Worm (Caenorhabditis elegans) whole organism, early embryonic: ENCODE measurements around the gene C32A9.1.

ENCODE experiments used
- B0310.2 ChIP-seq: sonication (generic microtip); optimal IDR thresholded peaks from 2 replicates; lab custom pipeline; 2016; ENCODE audit warnings: mild to moderate bottlenecking, missing genetic modification characterization, missing compliant biosample characterization
- ama-1 ChIP-seq: fragments of 150-350 bp; optimal IDR thresholded peaks from 2 replicates; lab custom pipeline; 2014
- ceh-13 ChIP-seq: fragments of 200-800 bp; sonication (Bioruptor generic); optimal IDR thresholded peaks from 2 replicates; lab custom pipeline; 2018; ENCODE audit warnings: mild to moderate bottlenecking, missing genetic modification characterization, missing compliant biosample characterization
- ets-7 ChIP-seq: sonication (generic microtip); optimal IDR thresholded peaks from 2 replicates; lab custom pipeline; 2016; ENCODE audit warnings: missing genotype, missing genetic modification characterization, missing compliant biosample characterization
- flt-1 ChIP-seq: fragments of 200-800 bp; sonication (Bioruptor generic); IDR thresholded peaks from 2 replicates; pipeline ENCODE4 v1.3.6; 2022; ENCODE audit warnings: missing genetic modification characterization, missing compliant biosample characterization
- hmg-4 ChIP-seq: fragments of 200-800 bp; sonication (Bioruptor generic); optimal IDR thresholded peaks from 2 replicates; lab custom pipeline; 2018; ENCODE audit warnings: mild to moderate bottlenecking, missing genetic modification characterization, missing compliant biosample characterization
- pes-1 ChIP-seq: fragments of 200-800 bp; sonication (Bioruptor generic); IDR thresholded peaks from 2 replicates; pipeline ENCODE4 v1.3.6; 2022; ENCODE audit warnings: missing genetic modification reagents, missing genetic modification characterization, missing compliant biosample characterization
- scrt-1 ChIP-seq: fragments of 200-800 bp; sonication (Bioruptor generic); IDR thresholded peaks from 2 replicates; pipeline ENCODE4 v1.3.6; 2022; ENCODE audit warnings: missing genetic modification characterization, missing compliant biosample characterization
- sea-1 ChIP-seq: fragments of 200-800 bp; sonication (Bioruptor generic); conservative IDR thresholded peaks from 2 replicates; pipeline ENCODE4 v1.3.6; 2022; ENCODE audit warnings: missing genetic modification characterization, missing compliant biosample characterization
- tbx-11 ChIP-seq: fragments of 200-800 bp; sonication (Bioruptor generic); IDR thresholded peaks from 2 replicates; pipeline ENCODE4 v1.3.6; 2022; ENCODE audit warnings: missing genetic modification characterization, missing compliant biosample characterization
- tra-4 ChIP-seq: sonication (generic microtip); optimal IDR thresholded peaks from 2 replicates; lab custom pipeline; 2017; ENCODE audit warnings: missing genetic modification characterization, missing compliant biosample characterization

- TF ChIP-seq scrt-1 (GFP tag; lab: Robert Waterston, UW) (no peak), ceh-13 (no peak), tbx-11 (no peak), ama-1 (lab: Kevin White, UChicago) (no peak), sea-1 (GFP tag; lab: Robert Waterston, UW) (no peak), B0310.2 (no peak), ets-7 (tag; lab: Kevin White, UChicago) (no peak), pes-1 (no peak), flt-1 (GFP tag; lab: Robert Waterston, UW) (no peak), hmg-4 (GFP tag; lab: Kevin White, UChicago) (no peak), tra-4 (tag; lab: Kevin White, UChicago) (no peak)
Observed at ce11 chrX:10230872-10231271, 29.1 kb downstream of the C32A9.1 start.
